Worm (Caenorhabditis elegans): ENCODE results near the gene fbxb-92.

ce11 chrII:3699591-3699990, 47.7 kb downstream of the fbxb-92 start, which contains the start of gene srx-104:
- TF ChIP-seq ztf-25 (GFP tag; IDR thresholded peaks at IDR 0.05): no peak
- TF ChIP-seq madf-10 (tag; optimal IDR thresholded peaks at IDR 0.05): no peak
- TF ChIP-seq sptf-2 (GFP tag; optimal IDR thresholded peaks at IDR 0.05): no peak
